Worm (Caenorhabditis elegans) whole organism, young adult: ENCODE measurements around the gene bud-13.

Experiments used
- ama-1 ChIP-seq, 3 experiments: fragments of 150-350 bp in 1 of 3; sonication (generic microtip) in 2 of 3; optimal IDR thresholded peaks; 2 replicates each; lab custom pipeline; 2014 to 2018; ENCODE audit warnings: missing biosample characterization in 2 of 3, missing genetic modification characterization in 2 of 3, missing genetic modification reagents in 2 of 3
- dpl-1 ChIP-seq: fragments of 150-350 bp; optimal IDR thresholded peaks from 2 replicates; lab custom pipeline; 2014; ENCODE audit warnings: missing biosample characterization, missing genetic modification reagents, missing genetic modification characterization
- efl-1 ChIP-seq: fragments of 150-350 bp; optimal IDR thresholded peaks from 2 replicates; lab custom pipeline; 2014; ENCODE audit warnings: missing biosample characterization, missing genetic modification reagents, missing genetic modification characterization
- pha-4 ChIP-seq: fragments of 150-350 bp; sonication (generic microtip); optimal IDR thresholded peaks from 2 replicates; lab custom pipeline; 2014; ENCODE audit warnings: missing biosample characterization, missing genetic modification reagents, missing genetic modification characterization
- snpc-4 ChIP-seq, 5 experiments: fragments of 150-350 bp in 1 of 5; sonication (generic microtip) in 4 of 5; optimal IDR thresholded peaks; 2 replicates each; lab custom pipeline; 2014 to 2018; ENCODE audit warnings: missing genetic modification characterization in 5 of 5, missing biosample characterization in 3 of 5, antibody characterized with exemption in 2 of 5, mild to moderate bottlenecking in 2 of 5, missing compliant biosample characterization in 2 of 5, missing genotype in 2 of 5, moderate library complexity in 2 of 5, missing genetic modification reagents in 1 of 5
- tlf-1 ChIP-seq: fragments of 200-800 bp; sonication (Bioruptor generic); optimal IDR thresholded peaks from 2 replicates; lab custom pipeline; 2018; ENCODE audit warnings: mild to moderate bottlenecking, missing genetic modification characterization, missing compliant biosample characterization

- TF ChIP-seq ama-1 (optimal IDR thresholded peaks at IDR 0.05; lab: Kevin White, UChicago) (no peak), ama-1 (GFP tag; optimal IDR thresholded peaks at IDR 0.05; lab: Kevin White, UChicago) (no peak), pha-4 (tag; lab: Kevin White, UChicago) (no peak), tlf-1 (GFP tag; lab: Kevin White, UChicago) (no peak), efl-1 (GFP tag; lab: Kevin White, UChicago) (no peak), snpc-4 (GFP tag; optimal IDR thresholded peaks at IDR 0.05; lab: Kevin White, UChicago) (no peak), snpc-4 (tag; optimal IDR thresholded peaks at IDR 0.05; lab: Kevin White, UChicago) (no peak), dpl-1 (GFP tag; lab: Kevin White, UChicago) (no peak)
Observed at ce11 chrIII:9002545-9002944, 35.0 kb upstream of the bud-13 start, which contains the start of the genes F59B2.15 and zif-1.
